Worm (Caenorhabditis elegans): ENCODE results near the gene ncx-5.

The ncx-5 gene

DNA sequence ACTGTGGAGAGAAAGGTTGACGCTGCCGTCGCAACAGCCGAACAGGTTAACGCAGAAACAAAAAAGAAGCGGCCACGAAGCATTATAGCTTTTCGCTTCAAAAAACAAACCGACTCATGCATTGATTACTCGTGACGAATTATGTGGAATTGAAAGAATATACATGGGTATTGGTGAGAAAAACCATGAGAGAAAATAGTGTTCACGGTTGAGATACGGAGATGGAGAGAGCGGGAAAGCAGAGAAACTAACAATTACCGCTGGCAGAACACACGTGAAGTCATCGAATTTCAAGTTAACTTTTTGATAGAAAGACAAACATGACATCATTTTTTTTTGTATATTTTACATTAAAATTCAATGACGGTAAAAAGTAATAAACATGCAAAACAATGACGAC, 45.4 kb upstream of the ncx-5 start:
- peak; percentile 49 for TF ChIP-seq pha-4 (tag; optimal IDR thresholded peaks at IDR 0.05)
- TF ChIP-seq pqm-1 (tag; optimal IDR thresholded peaks at IDR 0.05) = peak; percentile 66
- no peak for TF ChIP-seq tbx-2 (tag; optimal IDR thresholded peaks at IDR 0.05)
- peak; percentile 3 for TF ChIP-seq ama-1 (optimal IDR thresholded peaks at IDR 0.05)
- TF ChIP-seq nfya-1 (tag; optimal IDR thresholded peaks at IDR 0.05; ENCODE audit: insufficient read depth) = peak; percentile 9
- no peak for TF ChIP-seq nhr-11 (tag; optimal IDR thresholded peaks at IDR 0.05)
- peak; percentile 35 for TF ChIP-seq elt-2 (tag; optimal IDR thresholded peaks at IDR 0.05)

DNA sequence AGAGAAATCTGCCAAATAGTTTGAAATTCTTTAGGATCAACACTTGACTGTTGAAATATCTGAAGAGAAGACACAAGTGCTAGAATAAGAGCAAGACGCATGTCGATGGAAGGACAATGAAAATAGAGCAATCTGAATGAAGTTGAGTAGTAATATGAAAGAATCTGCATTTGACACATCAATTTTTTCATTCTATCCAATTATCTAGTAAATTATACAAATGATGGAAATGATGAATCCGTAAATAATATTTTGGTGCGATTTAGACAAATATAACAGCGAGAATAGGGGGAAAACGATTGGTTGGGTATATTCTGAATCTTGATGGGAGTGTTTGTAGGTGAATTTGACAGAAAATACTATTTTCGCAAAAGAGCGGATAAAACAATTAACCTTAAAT, 42.8 kb upstream of the ncx-5 start, which contains the start of gene txt-10:
Gene txt-10 (minus strand): TSS at position 101 of the 400 bp plus-strand sequence.
- no peak for TF ChIP-seq mdl-1 (tag; optimal IDR thresholded peaks at IDR 0.05)
- TF ChIP-seq snpc-4 (tag; optimal IDR thresholded peaks at IDR 0.05) = no peak
- no peak for TF ChIP-seq nhr-43 (tag; optimal IDR thresholded peaks at IDR 0.05; ENCODE audit: poor library complexity, severe bottlenecking)
- TF ChIP-seq ztf-4 (tag; optimal IDR thresholded peaks at IDR 0.05) = no peak
- TF ChIP-seq nhr-76 (tag; optimal IDR thresholded peaks at IDR 0.05) = no peak
- TF ChIP-seq pha-4 (tag; optimal IDR thresholded peaks at IDR 0.05) = no peak
- no peak for TF ChIP-seq R02D3.7 (tag; optimal IDR thresholded peaks at IDR 0.05)
- TF ChIP-seq ceh-28 (tag; optimal IDR thresholded peaks at IDR 0.05) = no peak
- no peak for TF ChIP-seq nhr-11 (tag; optimal IDR thresholded peaks at IDR 0.05)

DNA sequence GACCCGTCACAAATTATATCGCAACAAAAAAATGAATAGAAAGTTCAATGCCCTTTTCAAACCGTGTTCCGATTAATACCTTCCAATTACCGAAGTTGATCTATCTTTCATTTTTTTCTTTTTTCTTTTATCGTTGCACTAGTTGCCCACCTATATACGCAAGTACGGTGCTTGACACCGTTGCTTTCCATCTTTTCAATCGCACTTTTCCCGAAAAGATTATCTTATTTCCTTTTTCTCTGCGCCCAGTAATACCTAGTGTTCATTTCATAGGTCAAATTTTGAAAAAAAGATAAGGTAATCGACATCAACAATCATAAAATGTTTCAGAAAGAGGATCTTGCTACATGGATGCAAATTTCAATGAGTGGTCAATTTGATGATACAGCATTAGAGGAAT, 39.7 kb upstream of the ncx-5 start:
- TF ChIP-seq nhr-23 (tag; optimal IDR thresholded peaks at IDR 0.05) = peak; percentile 76
- TF ChIP-seq nhr-11 (tag; optimal IDR thresholded peaks at IDR 0.05) = no peak
- TF ChIP-seq elt-1 (tag; optimal IDR thresholded peaks at IDR 0.05) = peak; percentile 2

DNA sequence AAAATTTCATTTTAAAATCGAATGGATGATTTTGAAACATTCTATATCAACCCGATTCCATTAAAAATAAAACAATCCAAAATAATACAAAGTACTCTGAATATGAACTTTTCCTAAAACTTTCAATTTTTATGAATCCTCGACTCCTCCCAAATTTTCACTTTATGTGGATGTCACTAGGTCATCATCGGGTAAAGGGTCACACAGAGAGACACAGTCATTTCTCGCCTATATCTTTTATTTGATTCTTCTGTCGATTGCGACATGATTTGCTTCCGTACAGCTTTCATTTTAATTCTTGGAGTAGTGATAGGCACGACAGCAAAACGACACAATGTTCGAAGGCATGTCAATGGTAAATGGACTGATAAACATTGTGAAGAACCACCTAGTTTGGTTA, 38.6 kb upstream of the ncx-5 start, which contains the start of gene F25D1.3:
Gene F25D1.3 (plus strand): TSS at position 225 of the 400 bp plus-strand sequence.
- TF ChIP-seq nhr-23 (tag; optimal IDR thresholded peaks at IDR 0.05) (peak; percentile 15), fos-1 (tag; optimal IDR thresholded peaks at IDR 0.05) (no peak)

DNA sequence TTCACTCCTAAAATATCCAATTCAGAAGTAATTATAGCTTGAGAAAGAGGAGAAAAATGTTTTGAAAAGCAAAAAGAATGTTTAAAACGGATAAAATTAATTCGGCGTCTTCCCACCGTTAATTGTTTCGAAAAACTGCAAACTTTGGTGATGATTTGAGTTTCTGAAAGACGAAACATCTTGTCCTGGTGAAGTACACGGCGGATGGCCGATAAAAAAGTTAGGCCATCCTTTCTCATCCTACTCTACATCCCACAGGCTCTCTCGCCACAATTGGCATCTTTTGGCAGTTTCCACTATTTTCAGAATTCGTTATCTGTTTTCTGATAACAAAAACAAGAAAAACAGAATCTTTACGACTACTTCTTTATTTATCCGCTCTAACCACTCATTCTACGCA, 36.0 kb upstream of the ncx-5 start, which contains the start of the genes C35A5.8 and hda-11:
Gene C35A5.8 (minus strand): TSS at position 7 of the 400 bp plus-strand sequence.
Gene hda-11 (plus strand): TSS at position 283 of the 400 bp plus-strand sequence.
- TF ChIP-seq ceh-82 (tag; optimal IDR thresholded peaks at IDR 0.05) (no peak), nhr-23 (tag; optimal IDR thresholded peaks at IDR 0.05) (peak; percentile 63), ceh-16 (tag; optimal IDR thresholded peaks at IDR 0.05) (no peak), ceh-9 (tag; optimal IDR thresholded peaks at IDR 0.05) (no peak), tbx-2 (tag; optimal IDR thresholded peaks at IDR 0.05) (no peak), sea-2 (GFP tag; optimal IDR thresholded peaks at IDR 0.05) (no peak), nhr-43 (tag; optimal IDR thresholded peaks at IDR 0.05; ENCODE audit: poor library complexity, severe bottlenecking) (peak; percentile 93), ztf-4 (tag; optimal IDR thresholded peaks at IDR 0.05) (no peak), egl-27 (tag; optimal IDR thresholded peaks at IDR 0.05) (no peak), lin-15B (tag; optimal IDR thresholded peaks at IDR 0.05) (peak; percentile 63), fkh-10 (GFP tag; optimal IDR thresholded peaks at IDR 0.05) (no peak), nhr-12 (tag; optimal IDR thresholded peaks at IDR 0.05) (no peak), hmg-11 (tag; optimal IDR thresholded peaks at IDR 0.05) (peak; percentile 34), fos-1 (tag; optimal IDR thresholded peaks at IDR 0.05) (no peak), elt-2 (tag; optimal IDR thresholded peaks at IDR 0.05) (peak; percentile 45), nhr-67 (tag; optimal IDR thresholded peaks at IDR 0.05) (no peak), elt-1 (tag; optimal IDR thresholded peaks at IDR 0.05) (no peak), pqm-1 (tag; optimal IDR thresholded peaks at IDR 0.05) (peak; percentile 4), skn-1 (tag; optimal IDR thresholded peaks at IDR 0.05) (peak; percentile 48), mml-1 (tag; optimal IDR thresholded peaks at IDR 0.05) (no peak), mdl-1 (tag; optimal IDR thresholded peaks at IDR 0.05) (no peak), nhr-76 (tag; optimal IDR thresholded peaks at IDR 0.05) (no peak), jun-1 (tag; optimal IDR thresholded peaks at IDR 0.05) (no peak), aly-2 (tag; optimal IDR thresholded peaks at IDR 0.05) (no peak), lin-39 (tag; optimal IDR thresholded peaks at IDR 0.05) (no peak), elt-3 (tag; optimal IDR thresholded peaks at IDR 0.05) (no peak), ama-1 (optimal IDR thresholded peaks at IDR 0.05) (no peak), pha-4 (tag; optimal IDR thresholded peaks at IDR 0.05) (no peak), nfya-1 (tag; optimal IDR thresholded peaks at IDR 0.05; ENCODE audit: insufficient read depth) (peak; percentile 58), nhr-77 (tag; optimal IDR thresholded peaks at IDR 0.05) (no peak), lsy-12 (tag; optimal IDR thresholded peaks at IDR 0.05) (peak; percentile 19), ceh-28 (tag; optimal IDR thresholded peaks at IDR 0.05) (no peak), unc-62 (GFP tag; optimal IDR thresholded peaks at IDR 0.05) (no peak), nhr-28 (tag; optimal IDR thresholded peaks at IDR 0.05) (no peak), nhr-25 (tag; optimal IDR thresholded peaks at IDR 0.05) (peak; percentile 52), R02D3.7 (tag; optimal IDR thresholded peaks at IDR 0.05) (no peak), ZK546.5 (tag; optimal IDR thresholded peaks at IDR 0.05) (no peak), ztf-11 (tag; optimal IDR thresholded peaks at IDR 0.05) (no peak), egl-5 (tag; optimal IDR thresholded peaks at IDR 0.05) (no peak), eor-1 (tag; optimal IDR thresholded peaks at IDR 0.05) (no peak), nhr-11 (tag; optimal IDR thresholded peaks at IDR 0.05) (no peak), fkh-2 (tag; optimal IDR thresholded peaks at IDR 0.05) (no peak)

All from whole organism, L3 larva.